Worm (Caenorhabditis elegans) whole organism, L1 larva: ENCODE measurements around the gene W05E10.1.
A peak's percentile ranks its signal among the peaks of the same experiment; 100 is the strongest.

ENCODE experiments used
- C16A3.4 ChIP-seq: fragments of 150-350 bp; optimal IDR thresholded peaks from 2 replicates; lab custom pipeline; 2014; ENCODE audit warnings: missing biosample characterization, missing genetic modification characterization
- C34B4.2 ChIP-seq: sonication (generic microtip); optimal IDR thresholded peaks from 2 replicates; lab custom pipeline; 2017; ENCODE audit warnings: mild to moderate bottlenecking, missing genetic modification characterization, missing compliant biosample characterization
- Y116A8C.19 ChIP-seq: sonication (generic microtip); optimal IDR thresholded peaks from 2 replicates; lab custom pipeline; 2016; ENCODE audit warnings: missing compliant biosample characterization, missing genetic modification characterization, borderline replicate concordance
- aha-1 ChIP-seq: fragments of 150-350 bp; optimal IDR thresholded peaks from 2 replicates; lab custom pipeline; 2014; ENCODE audit warnings: missing biosample characterization, missing genetic modification characterization
- alr-1 ChIP-seq: fragments of 200-800 bp; sonication (Bioruptor generic); optimal IDR thresholded peaks from 2 replicates; lab custom pipeline; 2018; ENCODE audit warnings: borderline replicate concordance, mild to moderate bottlenecking, missing genetic modification characterization, missing compliant biosample characterization
- ama-1 ChIP-seq: fragments of 150-350 bp; optimal IDR thresholded peaks from 2 replicates; lab custom pipeline; 2014
- ceh-63 ChIP-seq: fragments of 200-800 bp; sonication (Bioruptor generic); optimal IDR thresholded peaks from 2 replicates; lab custom pipeline; 2018; ENCODE audit warnings: mild to moderate bottlenecking, missing genetic modification characterization, missing compliant biosample characterization
- ceh-82 ChIP-seq, 3 experiments: fragments of 150-350 bp in 1 of 3; sonication (generic microtip) in 2 of 3; optimal IDR thresholded peaks; 2 replicates each; lab custom pipeline; 2014 to 2017; ENCODE audit warnings: missing biosample characterization in 3 of 3, missing genetic modification characterization in 3 of 3
- ces-1 ChIP-seq: fragments of 150-350 bp; optimal IDR thresholded peaks from 2 replicates; lab custom pipeline; 2014; ENCODE audit warnings: missing biosample characterization, missing genetic modification reagents, missing genetic modification characterization
- dsc-1 ChIP-seq: sonication (generic microtip); optimal IDR thresholded peaks from 2 replicates; lab custom pipeline; 2016; ENCODE audit warnings: mild to moderate bottlenecking, missing genetic modification characterization, missing compliant biosample characterization
- efl-1 ChIP-seq, 4 experiments: fragments of 150-350 bp; optimal IDR thresholded peaks in 3 of 4; peaks in 1 of 4; 1 replicate in 1 of 4; 2 replicates in 3 of 4; lab custom pipeline; 2014; ENCODE audit warnings: missing biosample characterization in 2 of 4, missing genetic modification characterization in 2 of 4, missing genetic modification reagents in 2 of 4
- efl-3 ChIP-seq: fragments of 200-800 bp; sonication (Bioruptor generic); optimal IDR thresholded peaks from 2 replicates; lab custom pipeline; 2018; ENCODE audit warnings: mild to moderate bottlenecking, missing genetic modification characterization, missing compliant biosample characterization
- egl-13 ChIP-seq: sonication (generic microtip); optimal IDR thresholded peaks from 2 replicates; lab custom pipeline; 2016; ENCODE audit warnings: missing genotype, missing genetic modification reagents, missing genetic modification characterization, missing compliant biosample characterization
- ets-5 ChIP-seq: fragments of 200-800 bp; sonication (Bioruptor generic); IDR thresholded peaks from 2 replicates; pipeline ENCODE4 v1.3.6; 2022; ENCODE audit warnings: missing genetic modification characterization, missing compliant biosample characterization
- fkh-4 ChIP-seq: sonication (generic microtip); optimal IDR thresholded peaks from 2 replicates; lab custom pipeline; 2016; ENCODE audit warnings: missing compliant biosample characterization, missing genetic modification characterization, borderline replicate concordance
- hlh-4 ChIP-seq: sonication (generic microtip); optimal IDR thresholded peaks from 2 replicates; lab custom pipeline; 2016; ENCODE audit warnings: mild to moderate bottlenecking, missing genetic modification characterization, missing compliant biosample characterization
- hpl-2 ChIP-seq: fragments of 150-350 bp; optimal IDR thresholded peaks from 2 replicates; lab custom pipeline; 2014; ENCODE audit warnings: missing biosample characterization, missing genetic modification reagents, missing genetic modification characterization
- irx-1 ChIP-seq: sonication (generic microtip); optimal IDR thresholded peaks from 2 replicates; lab custom pipeline; 2016; ENCODE audit warnings: missing genetic modification characterization, missing compliant biosample characterization
- jun-1 ChIP-seq: fragments of 150-350 bp; optimal IDR thresholded peaks from 2 replicates; lab custom pipeline; 2014; ENCODE audit warnings: missing biosample characterization, missing genetic modification reagents, missing genetic modification characterization
- lin-35 ChIP-seq, 2 experiments: fragments of 150-350 bp; optimal IDR thresholded peaks; 2 replicates each; lab custom pipeline; 2014; ENCODE audit warnings: missing biosample characterization in 2 of 2, missing genetic modification characterization in 2 of 2, missing genetic modification reagents in 2 of 2
- lin-39 ChIP-seq: fragments of 150-350 bp; optimal IDR thresholded peaks from 2 replicates; lab custom pipeline; 2014; ENCODE audit warnings: missing biosample characterization, missing genetic modification reagents, missing genetic modification characterization
- lir-3 ChIP-seq: sonication (generic microtip); optimal IDR thresholded peaks from 2 replicates; lab custom pipeline; 2016; ENCODE audit warnings: mild to moderate bottlenecking, missing genetic modification characterization, moderate library complexity, missing compliant biosample characterization; ENCODE audit not compliant: poor library complexity
- mab-9 ChIP-seq: fragments of 200-800 bp; sonication (Bioruptor generic); IDR thresholded peaks from 2 replicates; pipeline ENCODE4 v1.3.6; 2022; ENCODE audit warnings: missing genetic modification reagents, missing genetic modification characterization, missing compliant biosample characterization
- mdl-1 ChIP-seq, 2 experiments: fragments of 150-350 bp; optimal IDR thresholded peaks; 2 replicates each; lab custom pipeline; 2014 to 2017; ENCODE audit warnings: missing biosample characterization in 2 of 2, missing genetic modification characterization in 2 of 2, inconsistent platforms in 1 of 2
- mef-2 ChIP-seq: fragments of 150-350 bp; optimal IDR thresholded peaks from 2 replicates; lab custom pipeline; 2014; ENCODE audit warnings: missing biosample characterization, missing genetic modification characterization
- mep-1 ChIP-seq: fragments of 150-350 bp; optimal IDR thresholded peaks from 2 replicates; lab custom pipeline; 2014; ENCODE audit warnings: missing biosample characterization, missing genetic modification characterization
- nhr-11 ChIP-seq: fragments of 150-350 bp; optimal IDR thresholded peaks from 2 replicates; lab custom pipeline; 2014; ENCODE audit warnings: missing biosample characterization, missing genetic modification characterization
- nhr-12 ChIP-seq: sonication (generic microtip); optimal IDR thresholded peaks from 2 replicates; lab custom pipeline; 2017; ENCODE audit warnings: missing biosample characterization, missing genetic modification characterization
- nhr-237 ChIP-seq: fragments of 150-350 bp; optimal IDR thresholded peaks from 2 replicates; lab custom pipeline; 2014; ENCODE audit warnings: missing biosample characterization, missing genetic modification characterization
- nhr-28 ChIP-seq: fragments of 150-350 bp; optimal IDR thresholded peaks from 2 replicates; lab custom pipeline; 2014; ENCODE audit warnings: missing biosample characterization, missing genetic modification characterization
- nhr-47 ChIP-seq: sonication (generic microtip); optimal IDR thresholded peaks from 2 replicates; lab custom pipeline; 2016; ENCODE audit warnings: mild to moderate bottlenecking, missing genetic modification characterization, moderate library complexity, missing compliant biosample characterization
- nhr-71 ChIP-seq: sonication (generic microtip); optimal IDR thresholded peaks from 2 replicates; lab custom pipeline; 2016; ENCODE audit warnings: mild to moderate bottlenecking, missing genetic modification characterization, moderate library complexity, missing compliant biosample characterization
- nhr-77 ChIP-seq: fragments of 150-350 bp; optimal IDR thresholded peaks from 2 replicates; lab custom pipeline; 2014; ENCODE audit warnings: missing biosample characterization, missing genetic modification characterization
- nhr-85 ChIP-seq: sonication (generic microtip); peaks from one replicate; lab custom pipeline; 2016; ENCODE audit warnings: missing genetic modification characterization, inconsistent platforms, missing compliant biosample characterization
- nhr-90 ChIP-seq: sonication (generic microtip); optimal IDR thresholded peaks from 2 replicates; lab custom pipeline; 2016; ENCODE audit warnings: mild to moderate bottlenecking, missing genetic modification characterization, missing compliant biosample characterization; ENCODE audit not compliant: poor library complexity
- pag-3 ChIP-seq: sonication (generic microtip); optimal IDR thresholded peaks from 2 replicates; lab custom pipeline; 2017; ENCODE audit warnings: missing genetic modification characterization, mild to moderate bottlenecking, missing compliant biosample characterization, antibody characterized with exemption, borderline replicate concordance; ENCODE audit not compliant: insufficient read depth
- pax-3 ChIP-seq: fragments of 200-800 bp; sonication (Bioruptor generic); optimal IDR thresholded peaks from 2 replicates; lab custom pipeline; 2018; ENCODE audit warnings: mild to moderate bottlenecking, missing genetic modification characterization, moderate library complexity, missing compliant biosample characterization
- pqm-1 ChIP-seq: sonication (generic microtip); optimal IDR thresholded peaks from 3 replicates; lab custom pipeline; 2017; ENCODE audit warnings: missing biosample characterization, missing genetic modification characterization
- snpc-4 ChIP-seq: fragments of 150-350 bp; optimal IDR thresholded peaks from 2 replicates; lab custom pipeline; 2014; ENCODE audit warnings: missing biosample characterization, missing genetic modification characterization
- sptf-1 ChIP-seq: fragments of 150-350 bp; optimal IDR thresholded peaks from 2 replicates; lab custom pipeline; 2014; ENCODE audit warnings: missing biosample characterization, missing genetic modification characterization
- swsn-7 ChIP-seq: sonication (generic microtip); optimal IDR thresholded peaks from 2 replicates; lab custom pipeline; 2016; ENCODE audit warnings: missing genetic modification characterization, missing compliant biosample characterization
- tbx-2 ChIP-seq: sonication (generic microtip); optimal IDR thresholded peaks from 2 replicates; lab custom pipeline; 2016; ENCODE audit warnings: missing genetic modification characterization, missing compliant biosample characterization
- tlp-1 ChIP-seq: fragments of 150-350 bp; optimal IDR thresholded peaks from 2 replicates; lab custom pipeline; 2014; ENCODE audit warnings: missing biosample characterization, missing genetic modification characterization
- unc-130 ChIP-seq: fragments of 150-350 bp; optimal IDR thresholded peaks from 2 replicates; lab custom pipeline; 2017; ENCODE audit warnings: missing biosample characterization, missing genetic modification characterization, inconsistent platforms
- unc-98 ChIP-seq: fragments of 200-800 bp; sonication (Bioruptor generic); IDR thresholded peaks from 2 replicates; pipeline ENCODE4 v1.3.6; 2022; ENCODE audit warnings: missing genetic modification characterization, missing compliant biosample characterization
- vab-15 ChIP-seq: sonication (generic microtip); optimal IDR thresholded peaks from 2 replicates; lab custom pipeline; 2017; ENCODE audit warnings: missing genotype, mild to moderate bottlenecking, missing genetic modification characterization, missing compliant biosample characterization
- xbp-1 ChIP-seq: sonication (generic microtip); optimal IDR thresholded peaks from 2 replicates; lab custom pipeline; 2016; ENCODE audit warnings: missing genetic modification characterization, missing compliant biosample characterization
- zag-1 ChIP-seq: fragments of 150-350 bp; optimal IDR thresholded peaks from 2 replicates; lab custom pipeline; 2014; ENCODE audit warnings: missing biosample characterization, missing genetic modification characterization
- ztf-4 ChIP-seq: fragments of 150-350 bp; optimal IDR thresholded peaks from 2 replicates; lab custom pipeline; 2014; ENCODE audit warnings: missing biosample characterization, missing genetic modification characterization

The W05E10.1 gene

ce11 chrV:11647821-11648220, 43.7 kb downstream of the W05E10.1 start:
- TF ChIP-seq pqm-1 (tag; lab: Kevin White, UChicago) (peak; percentile 1), mef-2 (tag; lab: Kevin White, UChicago) (no peak), snpc-4 (tag; lab: Kevin White, UChicago) (no peak), nhr-28 (tag; lab: Kevin White, UChicago) (no peak)

- TF ChIP-seq mab-9 (GFP tag; lab: Robert Waterston, UW) (no peak), sptf-1 (tag; lab: Kevin White, UChicago) (no peak), unc-98 (GFP tag; lab: Robert Waterston, UW) (no peak), C34B4.2 (tag; lab: Kevin White, UChicago) (no peak), tbx-2 (tag; lab: Kevin White, UChicago) (no peak), lir-3 (tag; lab: Kevin White, UChicago) (no peak), nhr-90 (no peak), nhr-12 (tag; lab: Kevin White, UChicago) (no peak)
These were observed 46.2 kb downstream of the W05E10.1 start, which contains the start of gene skp-1 for ce11 chrV:11645244-11645643. skp-1 (plus strand) TSS chrV:11645481.

- peak; percentile 68 for TF ChIP-seq nhr-47 (tag; lab: Kevin White, UChicago)
- peak; percentile 55 for TF ChIP-seq unc-130 (tag; lab: Kevin White, UChicago)
- TF ChIP-seq vab-15 (tag; lab: Kevin White, UChicago): no peak
- no peak for TF ChIP-seq hlh-4 (tag; lab: Kevin White, UChicago)
- TF ChIP-seq C16A3.4 (tag; lab: Kevin White, UChicago): peak; percentile 72
- TF ChIP-seq Y116A8C.19 (tag; lab: Kevin White, UChicago): no peak
- TF ChIP-seq ceh-63 (GFP tag; lab: Kevin White, UChicago): no peak
- TF ChIP-seq egl-13: peak; percentile 29
- peak; percentile 62 for TF ChIP-seq nhr-85 (tag; lab: Kevin White, UChicago)
- TF ChIP-seq aha-1: no peak
- peak; percentile 79 for TF ChIP-seq nhr-71 (tag; lab: Kevin White, UChicago)
- TF ChIP-seq dsc-1 (tag; lab: Kevin White, UChicago): peak; percentile 40
- no peak for TF ChIP-seq sptf-1 (tag; lab: Kevin White, UChicago)
- peak; percentile 50 for TF ChIP-seq snpc-4 (tag; lab: Kevin White, UChicago)
- TF ChIP-seq zag-1 (tag; lab: Kevin White, UChicago): no peak
- TF ChIP-seq pag-3 (tag; lab: Kevin White, UChicago): peak; percentile 19
- TF ChIP-seq ztf-4 (tag; lab: Kevin White, UChicago): no peak
- TF ChIP-seq mep-1: peak; percentile 77
- peak; percentile 24 for TF ChIP-seq fkh-4 (tag; lab: Kevin White, UChicago)
- peak; percentile 60 for TF ChIP-seq pax-3 (tag; lab: Kevin White, UChicago)
- no peak for TF ChIP-seq jun-1 (tag; lab: Kevin White, UChicago)
- TF ChIP-seq lin-35 (GFP tag; optimal IDR thresholded peaks at IDR 0.05; lab: Kevin White, UChicago): peak; percentile 76 to 89
- TF ChIP-seq pqm-1 (tag; lab: Kevin White, UChicago): no peak
- peak; percentile 79 to 85 for TF ChIP-seq efl-1 (optimal IDR thresholded peaks at IDR 0.05; lab: Kevin White, UChicago)
- peak; percentile 82 to 96 for TF ChIP-seq efl-1 (GFP tag; optimal IDR thresholded peaks at IDR 0.05 in 1 of 2; lab: Kevin White, UChicago)
- no peak for TF ChIP-seq hpl-2
- no peak for TF ChIP-seq ama-1 (lab: Kevin White, UChicago)
- TF ChIP-seq ets-5 (GFP tag; lab: Robert Waterston, UW): no peak
- no peak for TF ChIP-seq nhr-11 (tag; lab: Kevin White, UChicago)
- TF ChIP-seq swsn-7 (tag; lab: Kevin White, UChicago): peak; percentile 54
- TF ChIP-seq ces-1: no peak
- peak in 1 of 3 experiments; percentile 76 for TF ChIP-seq ceh-82 (tag; optimal IDR thresholded peaks at IDR 0.05; lab: Kevin White, UChicago)
- peak; percentile 52 for TF ChIP-seq irx-1
- no peak for TF ChIP-seq lin-39
- peak; percentile 67 for TF ChIP-seq xbp-1
- no peak for TF ChIP-seq efl-3
- TF ChIP-seq alr-1: no peak
- TF ChIP-seq nhr-77 (tag; lab: Kevin White, UChicago): peak; percentile 18
- TF ChIP-seq nhr-237 (tag; lab: Kevin White, UChicago): no peak
- TF ChIP-seq tlp-1: no peak
- peak in 1 of 2 experiments; percentile 84 for TF ChIP-seq mdl-1 (tag; optimal IDR thresholded peaks at IDR 0.05; lab: Kevin White, UChicago)
These were observed 47.3 kb downstream of the W05E10.1 start, which contains the start of gene bir-1 for ce11 chrV:11644166-11644565. bir-1 (plus strand) TSS chrV:11644477.
